Fruit fly (Drosophila melanogaster) whole organism, embryonic: ENCODE results near the gene Muc30E.

Experiments used
- Atf3 ChIP-seq: fragments of 200-800 bp; sonication (Bioruptor generic); optimal IDR thresholded peaks from 3 replicates; lab custom pipeline; 2016; ENCODE audit warnings: missing biosample characterization, missing genetic modification characterization
- Atf6 ChIP-seq: fragments of 200-800 bp; sonication (Bioruptor generic); IDR thresholded peaks from 2 replicates; pipeline ENCODE4 v1.3.6; 2022; ENCODE audit warnings: missing biosample characterization, missing genetic modification characterization
- Blimp-1 ChIP-seq: fragments of 200-800 bp; sonication (Bioruptor generic); optimal IDR thresholded peaks from 3 replicates; lab custom pipeline; 2018; ENCODE audit warnings: missing biosample characterization, missing genetic modification characterization, mild to moderate bottlenecking, moderate library complexity, missing genetic modification reagents
- CG10321 ChIP-seq: fragments of 200-800 bp; sonication (Bioruptor generic); IDR thresholded peaks from 2 replicates; pipeline ENCODE4 v1.3.6; 2022; ENCODE audit warnings: missing biosample characterization, missing genetic modification characterization
- CG10366 ChIP-seq: fragments of 200-800 bp; sonication (Bioruptor generic); IDR thresholded peaks from 2 replicates; pipeline ENCODE4 v1.3.6; 2022; ENCODE audit warnings: missing biosample characterization, missing genetic modification characterization
- CG10543 ChIP-seq: fragments of 200-800 bp; sonication (Bioruptor generic); optimal IDR thresholded peaks from 3 replicates; lab custom pipeline; 2017; ENCODE audit warnings: missing biosample characterization, mild to moderate bottlenecking, missing genetic modification characterization, moderate library complexity
- CG11093 ChIP-seq: fragments of 200-800 bp; sonication (Bioruptor generic); IDR thresholded peaks from 3 replicates; pipeline ENCODE4 v1.3.6; 2022; ENCODE audit warnings: missing biosample characterization, missing genetic modification characterization
- CG11398 ChIP-seq: fragments of 200-800 bp; sonication (Bioruptor generic); optimal IDR thresholded peaks from 2 replicates; lab custom pipeline; 2016; ENCODE audit warnings: missing biosample characterization, missing genetic modification characterization
- CG11560 ChIP-seq: fragments of 200-800 bp; sonication (Bioruptor generic); IDR thresholded peaks from 3 replicates; pipeline ENCODE4 v1.3.6; 2022; ENCODE audit warnings: missing biosample characterization, missing genetic modification characterization
- CG11696 ChIP-seq: fragments of 200-800 bp; sonication (Bioruptor generic); IDR thresholded peaks from 2 replicates; pipeline ENCODE4 v1.3.6; 2022; ENCODE audit warnings: missing biosample characterization, missing genetic modification characterization
- CG12219 ChIP-seq: fragments of 200-800 bp; sonication (Bioruptor generic); optimal IDR thresholded peaks from 3 replicates; lab custom pipeline; 2018; ENCODE audit warnings: missing biosample characterization, mild to moderate bottlenecking, missing genetic modification characterization
- CG14050 ChIP-seq: fragments of 200-800 bp; sonication (Bioruptor generic); IDR thresholded peaks from 3 replicates; pipeline ENCODE4 v1.3.6; 2022; ENCODE audit warnings: missing biosample characterization, missing genetic modification characterization
- CG14710 ChIP-seq: fragments of 200-800 bp; sonication (Bioruptor generic); optimal IDR thresholded peaks from 3 replicates; lab custom pipeline; 2019; ENCODE audit warnings: missing biosample characterization, mild to moderate bottlenecking, missing genetic modification characterization, moderate library complexity
- CG16779 ChIP-seq: fragments of 200-800 bp; sonication (Bioruptor generic); IDR thresholded peaks from 2 replicates; pipeline ENCODE4 v1.3.6; 2022; ENCODE audit warnings: missing biosample characterization, missing genetic modification characterization
- CG18619 ChIP-seq: fragments of 200-800 bp; sonication (Bioruptor generic); optimal IDR thresholded peaks from 3 replicates; lab custom pipeline; 2017; ENCODE audit warnings: missing biosample characterization, mild to moderate bottlenecking, missing genetic modification characterization
- CG2678 ChIP-seq: fragments of 200-800 bp; sonication (Bioruptor generic); optimal IDR thresholded peaks from 3 replicates; lab custom pipeline; 2019; ENCODE audit warnings: missing biosample characterization, mild to moderate bottlenecking, missing genetic modification characterization, moderate library complexity
- CG4820 ChIP-seq: fragments of 200-800 bp; sonication (Bioruptor generic); optimal IDR thresholded peaks from 3 replicates; lab custom pipeline; 2016; ENCODE audit warnings: missing biosample characterization, missing genetic modification characterization
- CG7839 ChIP-seq: fragments of 200-800 bp; sonication (Bioruptor generic); optimal IDR thresholded peaks from 3 replicates; lab custom pipeline; 2018; ENCODE audit warnings: missing biosample characterization, mild to moderate bottlenecking, missing genetic modification characterization, moderate library complexity
- CG9727 ChIP-seq: fragments of 200-800 bp; sonication (Bioruptor generic); optimal IDR thresholded peaks from 3 replicates; lab custom pipeline; 2017; ENCODE audit warnings: missing biosample characterization, mild to moderate bottlenecking, missing genetic modification characterization
- Fer1 ChIP-seq: fragments of 200-800 bp; sonication (Bioruptor generic); optimal IDR thresholded peaks from 2 replicates; lab custom pipeline; 2017; ENCODE audit warnings: missing biosample characterization, mild to moderate bottlenecking, missing genetic modification characterization
- Hey ChIP-seq: fragments of 200-800 bp; sonication (Bioruptor generic); optimal IDR thresholded peaks from 3 replicates; lab custom pipeline; 2018; ENCODE audit warnings: missing biosample characterization, mild to moderate bottlenecking, missing genetic modification characterization
- HmgZ ChIP-seq: fragments of 200-800 bp; sonication (Bioruptor generic); optimal IDR thresholded peaks from 2 replicates; lab custom pipeline; 2018; ENCODE audit warnings: missing biosample characterization, mild to moderate bottlenecking, missing genetic modification characterization
- Hr39 ChIP-seq: fragments of >200 bp; optimal IDR thresholded peaks from 2 replicates; lab custom pipeline; 2017
- Kr ChIP-seq: fragments of 200-800 bp; sonication (Bioruptor generic); optimal IDR thresholded peaks from 2 replicates; lab custom pipeline; 2017; ENCODE audit warnings: missing biosample characterization, mild to moderate bottlenecking, missing genetic modification characterization
- Nf-YB ChIP-seq: fragments of 200-800 bp; sonication (Bioruptor generic); optimal IDR thresholded peaks from 3 replicates; lab custom pipeline; 2019; ENCODE audit warnings: missing biosample characterization, mild to moderate bottlenecking, missing genetic modification characterization, moderate library complexity
- YL-1 ChIP-seq: fragments of 200-800 bp; sonication (Bioruptor generic); optimal IDR thresholded peaks from 3 replicates; lab custom pipeline; 2017; ENCODE audit warnings: missing biosample characterization, mild to moderate bottlenecking, missing genetic modification characterization
- al ChIP-seq: fragments of 200-800 bp; sonication (Bioruptor generic); IDR thresholded peaks from 2 replicates; pipeline ENCODE4 v1.3.6; 2022; ENCODE audit warnings: missing biosample characterization, missing genetic modification characterization
- caup ChIP-seq: fragments of 200-800 bp; sonication (Bioruptor generic); optimal IDR thresholded peaks from 3 replicates; lab custom pipeline; 2017; ENCODE audit warnings: missing biosample characterization, mild to moderate bottlenecking, missing genetic modification characterization, moderate library complexity; ENCODE audit not compliant: severe bottlenecking
- ci ChIP-seq: fragments of 200-800 bp; sonication (Bioruptor generic); IDR thresholded peaks from 3 replicates; pipeline ENCODE4 v1.3.6; 2022; ENCODE audit warnings: missing biosample characterization, missing genetic modification characterization
- crol ChIP-seq: fragments of 200-800 bp; sonication (Bioruptor generic); IDR thresholded peaks from 2 replicates; pipeline ENCODE4 v1.3.6; 2022; ENCODE audit warnings: missing biosample characterization, missing genetic modification characterization
- danr ChIP-seq: fragments of 200-800 bp; sonication (Bioruptor generic); IDR thresholded peaks from 2 replicates; pipeline ENCODE4 v1.3.6; 2022; ENCODE audit warnings: missing biosample characterization, missing genetic modification characterization
- dimm ChIP-seq: fragments of 200-800 bp; sonication (Bioruptor generic); IDR thresholded peaks from 2 replicates; pipeline ENCODE4 v1.3.6; 2022; ENCODE audit warnings: missing biosample characterization, missing genetic modification characterization
- fd102C ChIP-seq: fragments of 200-800 bp; sonication (Bioruptor generic); optimal IDR thresholded peaks from 2 replicates; lab custom pipeline; 2018; ENCODE audit warnings: missing biosample characterization, mild to moderate bottlenecking, missing genetic modification characterization, moderate library complexity
- fu2 ChIP-seq: fragments of 200-800 bp; sonication (Bioruptor generic); optimal IDR thresholded peaks from 2 replicates; lab custom pipeline; 2016; ENCODE audit warnings: missing biosample characterization, missing genetic modification characterization
- hbn ChIP-seq: fragments of 200-800 bp; sonication (Bioruptor generic); IDR thresholded peaks from 2 replicates; pipeline ENCODE4 v1.3.6; 2022; ENCODE audit warnings: missing biosample characterization, missing genetic modification characterization; ENCODE audit not compliant: partially characterized antibody
- lilli ChIP-seq: fragments of 200-800 bp; sonication (Bioruptor generic); optimal IDR thresholded peaks from 3 replicates; lab custom pipeline; 2016; ENCODE audit warnings: missing biosample characterization, missing genetic modification characterization
- mirr ChIP-seq: fragments of 200-800 bp; sonication (Bioruptor generic); optimal IDR thresholded peaks from 3 replicates; lab custom pipeline; 2018; ENCODE audit warnings: missing biosample characterization, mild to moderate bottlenecking, missing genetic modification characterization
- pan ChIP-seq, 4 experiments: fragments of >200 bp in 3 of 4; fragments of 200-800 bp in 1 of 4; sonication (Bioruptor generic) in 1 of 4; optimal IDR thresholded peaks in 3 of 4; IDR thresholded peaks in 1 of 4; 2 replicates each; pipeline versions ENCODE4 v1.3.6 to Lab custom; 2017 to 2022; ENCODE audit warnings: missing biosample characterization in 2 of 4, missing genetic modification characterization in 2 of 4, mixed read lengths in 1 of 4
- pnt ChIP-seq: fragments of 200-800 bp; sonication (Bioruptor generic); optimal IDR thresholded peaks from 3 replicates; lab custom pipeline; 2016; ENCODE audit warnings: missing biosample characterization, missing genetic modification characterization
- psq ChIP-seq: fragments of 200-800 bp; sonication (Bioruptor generic); optimal IDR thresholded peaks from 2 replicates; lab custom pipeline; 2017; ENCODE audit warnings: missing biosample characterization, missing genetic modification characterization
- row ChIP-seq: fragments of 200-800 bp; sonication (Bioruptor generic); IDR thresholded peaks from 3 replicates; pipeline ENCODE4 v1.3.6; 2022; ENCODE audit warnings: missing biosample characterization, missing genetic modification characterization
- sd ChIP-seq: fragments of 200-800 bp; sonication (Bioruptor generic); optimal IDR thresholded peaks from 3 replicates; lab custom pipeline; 2018; ENCODE audit warnings: missing biosample characterization, mild to moderate bottlenecking, missing genetic modification characterization, moderate library complexity
- sim ChIP-seq: fragments of 200-800 bp; sonication (Bioruptor generic); IDR thresholded peaks from 2 replicates; pipeline ENCODE4 v1.3.6; 2022; ENCODE audit warnings: missing biosample characterization, missing genetic modification characterization
- sqz ChIP-seq: fragments of 200-800 bp; sonication (Bioruptor generic); optimal IDR thresholded peaks from 3 replicates; lab custom pipeline; 2018; ENCODE audit warnings: missing biosample characterization, mild to moderate bottlenecking, missing genetic modification characterization
- tll ChIP-seq, 2 experiments: fragments of 200-800 bp in 1 of 2; fragments of >200 bp in 1 of 2; sonication (Bioruptor generic) in 1 of 2; optimal IDR thresholded peaks; 2 replicates each; lab custom pipeline; 2017 to 2019; ENCODE audit warnings: missing biosample characterization in 2 of 2, missing genetic modification characterization in 2 of 2, mild to moderate bottlenecking in 1 of 2, moderate library complexity in 1 of 2
- trem ChIP-seq: fragments of 200-800 bp; optimal IDR thresholded peaks from 3 replicates; lab custom pipeline; 2019; ENCODE audit warnings: missing biosample characterization, mild to moderate bottlenecking, missing genetic modification characterization, moderate library complexity
- twi ChIP-seq: fragments of 200-800 bp; optimal IDR thresholded peaks from 2 replicates; lab custom pipeline; 2019; ENCODE audit warnings: missing biosample characterization, mild to moderate bottlenecking, missing genetic modification characterization, moderate library complexity
- tx ChIP-seq: fragments of 200-800 bp; sonication (Bioruptor generic); optimal IDR thresholded peaks from 2 replicates; lab custom pipeline; 2016; ENCODE audit warnings: missing biosample characterization, missing genetic modification characterization
- wdn ChIP-seq: fragments of 200-800 bp; sonication (Bioruptor generic); IDR thresholded peaks from 2 replicates; pipeline ENCODE4 v1.3.6; 2022; ENCODE audit warnings: missing biosample characterization, missing genetic modification characterization
- z ChIP-seq: fragments of 200-800 bp; sonication (Bioruptor generic); IDR thresholded peaks from 3 replicates; pipeline ENCODE4 v1.3.6; 2022; ENCODE audit warnings: missing biosample characterization, missing genetic modification characterization
- zen ChIP-seq: fragments of 200-800 bp; sonication (Bioruptor generic); optimal IDR thresholded peaks from 3 replicates; lab custom pipeline; 2018; ENCODE audit warnings: missing biosample characterization, mild to moderate bottlenecking, missing genetic modification characterization, moderate library complexity
- zfh1 ChIP-seq: fragments of 200-800 bp; sonication (Bioruptor generic); IDR thresholded peaks from 3 replicates; pipeline ENCODE4 v1.3.6; 2022; ENCODE audit warnings: missing biosample characterization, missing genetic modification characterization

Gene Muc30E

DNA sequence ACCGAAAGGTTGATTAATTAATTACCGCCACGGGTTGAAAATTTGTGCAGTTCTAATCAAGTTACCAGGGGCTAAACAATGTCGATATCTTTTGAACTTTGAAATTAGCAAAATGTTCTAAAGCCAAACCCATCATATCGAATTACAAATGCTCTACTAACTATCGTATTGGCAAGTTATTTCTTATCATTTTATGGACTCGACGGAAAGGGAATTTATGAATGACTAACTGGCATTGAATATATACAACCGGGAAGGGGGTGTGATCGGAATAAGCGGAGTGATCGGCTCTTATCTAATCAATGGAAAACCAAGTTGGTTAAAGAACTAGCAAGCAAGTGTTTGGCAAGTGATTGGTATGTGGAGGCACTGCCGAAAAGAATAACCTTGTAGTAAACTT lies 40.6 kb upstream of the Muc30E start (continued):
- TF ChIP-seq HmgZ (tag; lab: Kevin White, UChicago) (peak; percentile 57), caup (GFP tag; lab: Kevin White, UChicago) (peak; percentile 65), sd (tag; lab: Kevin White, UChicago) (peak; percentile 92), CG14050 (GFP tag; lab: Robert Waterston, UW) (no peak), pan (optimal IDR thresholded peaks at IDR 0.05; lab: Kevin White, UChicago) (no peak), pan (GFP tag; optimal IDR thresholded peaks at IDR 0.05 in 1 of 2, IDR thresholded peaks at IDR 0.05 in 1 of 2) (no peak), crol (GFP tag; lab: Robert Waterston, UW) (peak; percentile 35; the same call in 1 of the 2 replicates), YL-1 (GFP tag; lab: Kevin White, UChicago) (no peak), CG10543 (GFP tag; lab: Kevin White, UChicago) (peak; percentile 52), CG7839 (tag; lab: Kevin White, UChicago) (peak; percentile 14), z (GFP tag; lab: Robert Waterston, UW) (no peak), ci (no peak), dimm (no peak), Blimp-1 (GFP tag; lab: Kevin White, UChicago) (no peak), twi (tag; lab: Kevin White, UChicago) (no peak), CG16779 (GFP tag; lab: Robert Waterston, UW) (no peak), Atf3 (GFP tag; lab: Kevin White, UChicago) (no peak), CG4820 (GFP tag; lab: Kevin White, UChicago) (no peak), psq (GFP tag; lab: Kevin White, UChicago) (no peak), Nf-YB (GFP tag; lab: Kevin White, UChicago) (no peak), zen (tag; lab: Kevin White, UChicago) (no peak), trem (tag; lab: Kevin White, UChicago) (no peak), Atf6 (GFP tag; lab: Robert Waterston, UW) (peak; percentile 62; the same call in 1 of the 2 replicates), danr (GFP tag; lab: Robert Waterston, UW) (no peak), CG11560 (tag; lab: Robert Waterston, UW) (no peak), CG12219 (GFP tag; lab: Kevin White, UChicago) (peak; percentile 29), tx (GFP tag; lab: Kevin White, UChicago) (no peak), CG18619 (GFP tag; lab: Kevin White, UChicago) (no peak), Kr (no peak), CG11093 (GFP tag; lab: Robert Waterston, UW) (0 out of 3 replicates have a peak, but pooled peaks have one; percentile 14), CG10366 (GFP tag; lab: Robert Waterston, UW) (no peak), al (GFP tag; lab: Robert Waterston, UW) (no peak), sim (GFP tag; lab: Robert Waterston, UW) (no peak), CG10321 (GFP tag; lab: Robert Waterston, UW) (no peak), CG11696 (no peak), fu2 (GFP tag; lab: Kevin White, UChicago) (no peak), zfh1 (GFP tag; lab: Robert Waterston, UW) (no peak), wdn (GFP tag; lab: Robert Waterston, UW) (no peak), pnt (GFP tag; lab: Kevin White, UChicago) (no peak), CG11398 (no peak), Hr39 (lab: Kevin White, UChicago) (no peak), fd102C (GFP tag; lab: Kevin White, UChicago) (no peak), hbn (GFP tag; lab: Robert Waterston, UW) (no peak), mirr (peak; percentile 99), sqz (GFP tag; lab: Kevin White, UChicago) (no peak), tll (GFP tag; optimal IDR thresholded peaks at IDR 0.05; lab: Kevin White, UChicago) (no peak), row (GFP tag; lab: Robert Waterston, UW) (peak; percentile 76), CG2678 (peak; percentile 42), CG14710 (tag; lab: Kevin White, UChicago) (no peak), CG9727 (GFP tag; lab: Kevin White, UChicago) (no peak), Hey (peak; percentile 51), lilli (peak; percentile 24), Fer1 (GFP tag; lab: Kevin White, UChicago) (peak; percentile 32)
